Fruit fly (Drosophila melanogaster) whole organism, prepupa: ENCODE results near the gene Lk6.

Experiments
- CG1621 ChIP-seq: fragments of 200-800 bp; sonication (Bioruptor generic); optimal IDR thresholded peaks from 3 replicates; lab custom pipeline; 2018; ENCODE audit warnings: missing biosample characterization, mild to moderate bottlenecking, missing genetic modification characterization
- CG31627 ChIP-seq: fragments of 200-800 bp; sonication (Bioruptor generic); optimal IDR thresholded peaks from 3 replicates; lab custom pipeline; 2016; ENCODE audit warnings: missing biosample characterization, missing genetic modification characterization
- Eip93F ChIP-seq: fragments of 200-800 bp; sonication (Bioruptor generic); optimal IDR thresholded peaks from 2 replicates; lab custom pipeline; 2016; ENCODE audit warnings: missing biosample characterization, mild to moderate bottlenecking, missing genetic modification characterization
- Hr39 ChIP-seq: fragments of 200-800 bp; sonication (Bioruptor generic); optimal IDR thresholded peaks from 2 replicates; lab custom pipeline; 2016; ENCODE audit warnings: missing biosample characterization, missing genetic modification characterization
- fd59A ChIP-seq: fragments of 200-800 bp; sonication (Bioruptor generic); optimal IDR thresholded peaks from 2 replicates; lab custom pipeline; 2017; ENCODE audit warnings: missing biosample characterization, mild to moderate bottlenecking, missing genetic modification characterization, missing genetic modification reagents

DNA sequence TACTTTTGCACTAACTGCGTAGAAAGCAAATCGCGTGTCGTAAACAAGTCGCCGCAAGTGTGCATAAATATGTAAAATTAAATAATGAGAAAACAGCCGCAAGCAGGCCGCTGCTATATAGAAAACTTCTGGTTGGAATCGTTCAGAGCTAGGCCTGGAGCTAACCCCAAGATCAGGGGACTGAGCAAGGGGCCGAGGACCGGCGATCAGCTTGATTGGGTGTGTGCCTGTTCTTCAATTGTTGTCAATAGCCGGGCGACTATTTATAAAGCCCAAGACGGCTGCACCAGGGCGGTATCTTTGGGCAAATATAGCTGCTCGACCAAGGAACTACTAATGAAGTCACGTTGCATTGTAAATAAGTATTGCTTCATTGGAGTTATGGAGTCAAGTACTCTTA lies 7.5 kb downstream of the Lk6 start:
- no peak for TF ChIP-seq Eip93F (GFP tag; lab: Kevin White, UChicago)
- TF ChIP-seq fd59A, result no peak
- TF ChIP-seq Hr39 (GFP tag; lab: Kevin White, UChicago), result no peak
- TF ChIP-seq CG31627 (GFP tag; lab: Kevin White, UChicago), result no peak
- no peak for TF ChIP-seq CG1621
